Worm (Caenorhabditis elegans): ENCODE measurements around the gene F57C2.5.
A peak's percentile ranks its signal among the peaks of the same experiment; 100 is the strongest.

Gene F57C2.5

ce11 chrII:14563766-14564370, 35.8 kb upstream of the F57C2.5 start:
- TF ChIP-seq nhr-71 (tag; optimal IDR thresholded peaks at IDR 0.05) (peak; percentile 43), ztf-11 (tag; optimal IDR thresholded peaks at IDR 0.05) (peak in 1 of 2 experiments; percentile 14), lir-3 (tag; optimal IDR thresholded peaks at IDR 0.05; ENCODE audit: poor library complexity) (peak; percentile 47), lsy-2 (tag; optimal IDR thresholded peaks at IDR 0.05) (peak; percentile 78 to 95), rnt-1 (tag; optimal IDR thresholded peaks at IDR 0.05) (peak; percentile 26), efl-1 (optimal IDR thresholded peaks at IDR 0.05) (peak; percentile 31 to 45), efl-1 (GFP tag; optimal IDR thresholded peaks at IDR 0.05 in 1 of 2) (peak in 1 of 2 experiments; percentile 91), dpl-1 (GFP tag; optimal IDR thresholded peaks at IDR 0.05) (peak in 1 of 3 experiments; percentile 38), nhr-47 (tag; optimal IDR thresholded peaks at IDR 0.05) (peak; percentile 34), isw-1 (GFP tag; IDR thresholded peaks at IDR 0.05) (peak; percentile 21; the same call in 1 of the 2 replicates), lin-14 (GFP tag; optimal IDR thresholded peaks at IDR 0.05) (peak; percentile 21), F16B12.6 (tag; optimal IDR thresholded peaks at IDR 0.05) (peak; percentile 57), C16A3.4 (tag; optimal IDR thresholded peaks at IDR 0.05) (peak; percentile 6), nhr-90 (tag; optimal IDR thresholded peaks at IDR 0.05; ENCODE audit: poor library complexity) (peak; percentile 6), nhr-85 (tag) (peak; percentile 44), lin-35 (GFP tag; optimal IDR thresholded peaks at IDR 0.05) (peak in 1 of 2 experiments; percentile 31), snu-23 (GFP tag; optimal IDR thresholded peaks at IDR 0.05) (peak; percentile 8)

DNA sequence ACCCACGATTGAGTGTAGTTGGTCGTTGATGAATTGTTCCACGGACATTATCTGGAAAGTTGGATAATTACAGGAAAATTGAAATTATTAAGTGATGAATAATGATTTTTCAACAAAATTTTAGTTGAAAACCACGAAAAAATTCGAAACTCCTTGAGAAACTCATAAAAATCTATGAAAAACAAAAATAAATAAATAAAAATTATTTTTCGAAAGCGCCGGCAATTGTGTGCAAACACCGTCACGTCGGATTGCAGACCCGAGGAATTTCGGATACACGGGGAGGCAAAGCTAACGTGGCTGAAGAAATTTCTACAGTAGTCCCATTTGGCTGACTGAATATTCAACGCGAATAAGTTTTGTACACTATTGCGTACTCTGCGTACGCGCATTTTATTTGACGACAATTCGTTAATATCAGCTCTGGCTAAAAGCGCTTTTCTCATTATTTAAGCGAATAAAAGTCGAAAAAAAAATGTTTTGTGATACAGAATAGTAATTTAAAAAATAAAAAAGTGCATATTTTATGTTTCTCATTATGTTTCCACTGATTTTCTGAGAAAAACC, 33.6 kb upstream of the F57C2.5 start, which contains the start of gene mog-4:
Gene mog-4, minus strand, starts transcription at position 51 of the 567 bp plus-strand sequence.
- TF ChIP-seq hpl-2 (GFP tag; optimal IDR thresholded peaks at IDR 0.05) (peak; percentile 19), lin-14 (GFP tag; optimal IDR thresholded peaks at IDR 0.05) (peak; percentile 97), sup-37 (GFP tag; optimal IDR thresholded peaks at IDR 0.05) (peak; percentile 83), F16B12.6 (tag; optimal IDR thresholded peaks at IDR 0.05) (peak; percentile 93), xbp-1 (tag; optimal IDR thresholded peaks at IDR 0.05) (peak; percentile 96), snu-23 (GFP tag; optimal IDR thresholded peaks at IDR 0.05) (peak; percentile 98), nhr-47 (tag; optimal IDR thresholded peaks at IDR 0.05) (peak; percentile 99), lsy-2 (tag; optimal IDR thresholded peaks at IDR 0.05) (peak; percentile 98), unc-98 (GFP tag; IDR thresholded peaks at IDR 0.05) (peak; percentile 100), ceh-82 (tag; optimal IDR thresholded peaks at IDR 0.05) (peak; percentile 61 to 74 (median 63)), Y116A8C.19 (tag; optimal IDR thresholded peaks at IDR 0.05; ENCODE audit: borderline replicate concordance) (peak; percentile 59), skn-1 (tag; optimal IDR thresholded peaks at IDR 0.05) (peak; percentile 33), ztf-11 (tag; optimal IDR thresholded peaks at IDR 0.05) (peak in 1 of 2 experiments; percentile 96), ztf-4 (tag; optimal IDR thresholded peaks at IDR 0.05) (peak; percentile 63), efl-3 (GFP tag; optimal IDR thresholded peaks at IDR 0.05) (peak; percentile 73), blmp-1 (tag; optimal IDR thresholded peaks at IDR 0.05) (peak; percentile 49), elt-3 (tag; optimal IDR thresholded peaks at IDR 0.05) (peak in 2 of 6 experiments; percentile 66 to 68), ets-5 (GFP tag; IDR thresholded peaks at IDR 0.05) (peak; percentile 92; the same call in 1 of the 2 replicates), aha-1 (tag; optimal IDR thresholded peaks at IDR 0.05) (peak; percentile 6), vab-15 (tag; optimal IDR thresholded peaks at IDR 0.05) (peak; percentile 91), efl-1 (optimal IDR thresholded peaks at IDR 0.05) (peak; percentile 85 to 86), efl-1 (GFP tag; optimal IDR thresholded peaks at IDR 0.05 in 1 of 2) (peak; percentile 77 to 98), aly-2 (tag; optimal IDR thresholded peaks at IDR 0.05) (peak; percentile 45), ceh-63 (GFP tag; optimal IDR thresholded peaks at IDR 0.05) (peak; percentile 93), C16A3.4 (tag; optimal IDR thresholded peaks at IDR 0.05) (peak; percentile 82), nhr-90 (tag; optimal IDR thresholded peaks at IDR 0.05; ENCODE audit: poor library complexity) (peak; percentile 98), C34B4.2 (tag; optimal IDR thresholded peaks at IDR 0.05) (peak; percentile 54), fkh-10 (GFP tag; optimal IDR thresholded peaks at IDR 0.05) (peak; percentile 65), nhr-19 (GFP tag; conservative IDR thresholded peaks at IDR 0.05) (peak; percentile 100), mab-9 (GFP tag; IDR thresholded peaks at IDR 0.05) (peak; percentile 100), lir-3 (tag; optimal IDR thresholded peaks at IDR 0.05; ENCODE audit: poor library complexity) (peak; percentile 99), fkh-8 (tag; optimal IDR thresholded peaks at IDR 0.05) (peak; percentile 98), irx-1 (tag; optimal IDR thresholded peaks at IDR 0.05) (peak; percentile 95), C04F5.9 (tag; optimal IDR thresholded peaks at IDR 0.05) (peak; percentile 97), ceh-88 (GFP tag; IDR thresholded peaks at IDR 0.05) (peak; percentile 100), zip-4 (GFP tag; optimal IDR thresholded peaks at IDR 0.05) (peak; percentile 85), isw-1 (GFP tag; IDR thresholded peaks at IDR 0.05) (peak; percentile 100), snpc-4 (tag; optimal IDR thresholded peaks at IDR 0.05) (peak; percentile 77), lin-13 (GFP tag; optimal IDR thresholded peaks at IDR 0.05) (peak; percentile 71), fkh-4 (tag; optimal IDR thresholded peaks at IDR 0.05; ENCODE audit: borderline replicate concordance) (peak; percentile 89), nhr-20 (tag; optimal IDR thresholded peaks at IDR 0.05) (peak; percentile 97)

All from whole organism, L1 larva.